Fruit fly (Drosophila melanogaster) whole organism, embryonic: Measurements from ENCODE around the gene sosie.
A peak's percentile ranks its signal among the peaks of the same experiment; 100 is the strongest.

ENCODE experiments used
- Abd-B ChIP-seq: fragments of 200-800 bp; sonication (Bioruptor generic); optimal IDR thresholded peaks from 2 replicates; lab custom pipeline; 2018; ENCODE audit warnings: missing biosample characterization, mild to moderate bottlenecking, missing genetic modification characterization, moderate library complexity
- Adf1 ChIP-seq: fragments of 200-800 bp; sonication (Bioruptor generic); IDR thresholded peaks from 2 replicates; pipeline ENCODE4 v1.3.6; 2022; ENCODE audit warnings: missing biosample characterization, missing genetic modification characterization
- Asciz ChIP-seq: fragments of 200-800 bp; sonication (Bioruptor generic); optimal IDR thresholded peaks from 2 replicates; lab custom pipeline; 2017; ENCODE audit warnings: missing biosample characterization, mild to moderate bottlenecking, missing genetic modification characterization, missing genetic modification reagents
- Atf-2 ChIP-seq: fragments of 200-800 bp; sonication (Bioruptor generic); optimal IDR thresholded peaks from 2 replicates; lab custom pipeline; 2016; ENCODE audit warnings: missing biosample characterization, missing genetic modification characterization
- CG10209 ChIP-seq: fragments of 200-800 bp; sonication (Bioruptor generic); optimal IDR thresholded peaks from 3 replicates; lab custom pipeline; 2017; ENCODE audit warnings: missing biosample characterization, mild to moderate bottlenecking, missing genetic modification characterization, missing genetic modification reagents
- CG11696 ChIP-seq: fragments of 200-800 bp; sonication (Bioruptor generic); IDR thresholded peaks from 2 replicates; pipeline ENCODE4 v1.3.6; 2022; ENCODE audit warnings: missing biosample characterization, missing genetic modification characterization
- CG12299 ChIP-seq: fragments of 200-800 bp; sonication (Bioruptor generic); optimal IDR thresholded peaks from 2 replicates; lab custom pipeline; 2018; ENCODE audit warnings: missing biosample characterization, mild to moderate bottlenecking, missing genetic modification characterization
- CG12659 ChIP-seq: fragments of 200-800 bp; sonication (Bioruptor generic); optimal IDR thresholded peaks from 3 replicates; lab custom pipeline; 2017; ENCODE audit warnings: mild to moderate bottlenecking, missing biosample characterization, missing genetic modification reagents, missing genetic modification characterization
- CG12769 ChIP-seq: fragments of 200-800 bp; sonication (Bioruptor generic); optimal IDR thresholded peaks from 2 replicates; lab custom pipeline; 2019; ENCODE audit warnings: missing biosample characterization, mild to moderate bottlenecking, missing genetic modification characterization, moderate library complexity
- CG14710 ChIP-seq: fragments of 200-800 bp; sonication (Bioruptor generic); optimal IDR thresholded peaks from 3 replicates; lab custom pipeline; 2019; ENCODE audit warnings: missing biosample characterization, mild to moderate bottlenecking, missing genetic modification characterization, moderate library complexity
- CG15479 ChIP-seq: fragments of 200-800 bp; sonication (Bioruptor generic); optimal IDR thresholded peaks from 3 replicates; lab custom pipeline; 2019; ENCODE audit warnings: missing biosample characterization, mild to moderate bottlenecking, missing genetic modification characterization, moderate library complexity
- CG16779 ChIP-seq: fragments of 200-800 bp; sonication (Bioruptor generic); IDR thresholded peaks from 2 replicates; pipeline ENCODE4 v1.3.6; 2022; ENCODE audit warnings: missing biosample characterization, missing genetic modification characterization
- CG18011 ChIP-seq: fragments of 200-800 bp; sonication (Bioruptor generic); optimal IDR thresholded peaks from 2 replicates; lab custom pipeline; 2017; ENCODE audit warnings: missing biosample characterization, missing genetic modification characterization, mild to moderate bottlenecking, moderate library complexity, missing genotype
- CG18619 ChIP-seq: fragments of 200-800 bp; sonication (Bioruptor generic); optimal IDR thresholded peaks from 3 replicates; lab custom pipeline; 2017; ENCODE audit warnings: missing biosample characterization, mild to moderate bottlenecking, missing genetic modification characterization
- CG3065 ChIP-seq: fragments of 200-800 bp; sonication (Bioruptor generic); optimal IDR thresholded peaks from 2 replicates; lab custom pipeline; 2016; ENCODE audit warnings: missing biosample characterization, missing genetic modification characterization
- CG3995 ChIP-seq: fragments of 200-800 bp; sonication (Bioruptor generic); optimal IDR thresholded peaks from 3 replicates; lab custom pipeline; 2016; ENCODE audit warnings: missing biosample characterization, missing genetic modification characterization
- CG4404 ChIP-seq: fragments of 200-800 bp; sonication (Bioruptor generic); IDR thresholded peaks from 2 replicates; pipeline ENCODE4 v1.3.6; 2022; ENCODE audit warnings: missing biosample characterization, missing genetic modification characterization
- CG7271 ChIP-seq: fragments of 200-800 bp; sonication (Bioruptor generic); optimal IDR thresholded peaks from 2 replicates; lab custom pipeline; 2018; ENCODE audit warnings: missing biosample characterization, mild to moderate bottlenecking, missing genetic modification characterization, moderate library complexity
- CG8089 ChIP-seq: fragments of 200-800 bp; sonication (Bioruptor generic); optimal IDR thresholded peaks from 3 replicates; lab custom pipeline; 2016; ENCODE audit warnings: missing biosample characterization, missing genetic modification characterization
- CG9932 ChIP-seq: fragments of 200-800 bp; sonication (Bioruptor generic); IDR thresholded peaks from 2 replicates; pipeline ENCODE4 v1.3.6; 2022; ENCODE audit warnings: missing biosample characterization, missing genetic modification characterization
- Dip2 ChIP-seq: fragments of 200-800 bp; sonication (Bioruptor generic); IDR thresholded peaks from 2 replicates; pipeline ENCODE4 v1.3.6; 2022; ENCODE audit warnings: missing biosample characterization, missing genetic modification characterization
- Fer1 ChIP-seq: fragments of 200-800 bp; sonication (Bioruptor generic); optimal IDR thresholded peaks from 2 replicates; lab custom pipeline; 2017; ENCODE audit warnings: missing biosample characterization, mild to moderate bottlenecking, missing genetic modification characterization
- Fer3 ChIP-seq: fragments of 200-800 bp; sonication (Bioruptor generic); optimal IDR thresholded peaks from 2 replicates; lab custom pipeline; 2018; ENCODE audit warnings: missing biosample characterization, mild to moderate bottlenecking, missing genetic modification characterization, moderate library complexity
- HLH4C ChIP-seq: fragments of 200-800 bp; sonication (Bioruptor generic); IDR thresholded peaks from 3 replicates; pipeline ENCODE4 v1.3.6; 2022; ENCODE audit warnings: missing biosample characterization, missing genetic modification characterization; ENCODE audit not compliant: partially characterized antibody
- Hsf ChIP-seq: fragments of 200-800 bp; sonication (Bioruptor generic); optimal IDR thresholded peaks from 3 replicates; lab custom pipeline; 2016; ENCODE audit warnings: missing biosample characterization, missing genetic modification characterization
- Lpt ChIP-seq: fragments of >200 bp; optimal IDR thresholded peaks from 2 replicates; lab custom pipeline; 2018; ENCODE audit warnings: missing biosample characterization, missing genetic modification characterization
- MTF-1 ChIP-seq: fragments of 200-800 bp; sonication (Bioruptor generic); optimal IDR thresholded peaks from 2 replicates; lab custom pipeline; 2018; ENCODE audit warnings: missing biosample characterization, mild to moderate bottlenecking, missing genetic modification characterization, borderline replicate concordance
- Mes4 ChIP-seq: fragments of 200-800 bp; sonication (Bioruptor generic); optimal IDR thresholded peaks from 2 replicates; lab custom pipeline; 2016; ENCODE audit warnings: missing biosample characterization, missing genetic modification characterization
- NC2β ChIP-seq: fragments of 200-800 bp; sonication (Bioruptor generic); optimal IDR thresholded peaks from 2 replicates; lab custom pipeline; 2016; ENCODE audit warnings: missing biosample characterization, missing genetic modification characterization
- Nf-YC ChIP-seq: fragments of 200-800 bp; optimal IDR thresholded peaks from 3 replicates; lab custom pipeline; 2019; ENCODE audit warnings: missing biosample characterization, mild to moderate bottlenecking, missing genetic modification characterization, moderate library complexity
- Rfx ChIP-seq: fragments of 200-800 bp; sonication (Bioruptor generic); IDR thresholded peaks from 2 replicates; pipeline ENCODE4 v1.3.6; 2022; ENCODE audit warnings: missing biosample characterization, missing genetic modification characterization
- Rx ChIP-seq: fragments of 200-800 bp; sonication (Bioruptor generic); IDR thresholded peaks from 2 replicates; pipeline ENCODE4 v1.3.6; 2022; ENCODE audit warnings: missing biosample characterization, missing genetic modification characterization
- Stat92E ChIP-seq, 3 experiments: fragments of >200 bp in 2 of 3; fragments of 200-800 bp in 1 of 3; sonication (Bioruptor generic) in 1 of 3; optimal IDR thresholded peaks; 2 replicates each; lab custom pipeline; 2017 to 2019; ENCODE audit warnings: missing biosample characterization in 3 of 3, missing genetic modification characterization in 3 of 3, mild to moderate bottlenecking in 1 of 3, moderate library complexity in 1 of 3
- Xrp1 ChIP-seq: fragments of 200-800 bp; sonication (Bioruptor generic); IDR thresholded peaks from 2 replicates; pipeline ENCODE4 v1.3.6; 2022; ENCODE audit warnings: missing biosample characterization, missing genetic modification characterization
- cg ChIP-seq: fragments of 200-800 bp; sonication (Bioruptor generic); optimal IDR thresholded peaks from 3 replicates; lab custom pipeline; 2019; ENCODE audit warnings: missing biosample characterization, mild to moderate bottlenecking, missing genetic modification characterization, moderate library complexity
- crol ChIP-seq: fragments of 200-800 bp; sonication (Bioruptor generic); IDR thresholded peaks from 2 replicates; pipeline ENCODE4 v1.3.6; 2022; ENCODE audit warnings: missing biosample characterization, missing genetic modification characterization
- disco-r ChIP-seq: fragments of 200-800 bp; sonication (Bioruptor generic); optimal IDR thresholded peaks from 2 replicates; lab custom pipeline; 2016; ENCODE audit warnings: missing biosample characterization, missing genetic modification characterization
- dpn ChIP-seq, 2 experiments: fragments of 200-800 bp; sonication (Bioruptor generic); optimal IDR thresholded peaks; 3 replicates each; lab custom pipeline; 2016; ENCODE audit warnings: missing biosample characterization in 2 of 2, missing genetic modification characterization in 2 of 2
- esg ChIP-seq: fragments of 200-800 bp; sonication (Bioruptor generic); conservative IDR thresholded peaks from 2 replicates; pipeline ENCODE4 v1.3.6; 2022; ENCODE audit warnings: missing biosample characterization, missing genetic modification characterization
- hb ChIP-seq: fragments of 200-800 bp; sonication (Bioruptor generic); IDR thresholded peaks from 3 replicates; pipeline ENCODE4 v1.3.6; 2022; ENCODE audit warnings: missing biosample characterization, missing genetic modification characterization; ENCODE audit not compliant: partially characterized antibody
- lilli ChIP-seq: fragments of 200-800 bp; sonication (Bioruptor generic); optimal IDR thresholded peaks from 3 replicates; lab custom pipeline; 2016; ENCODE audit warnings: missing biosample characterization, missing genetic modification characterization
- lola ChIP-seq, 3 experiments: fragments of >200 bp in 2 of 3; fragments of 200-800 bp in 1 of 3; sonication (Bioruptor generic) in 1 of 3; optimal IDR thresholded peaks; 2 replicates each; lab custom pipeline; 2017 to 2019; ENCODE audit warnings: missing biosample characterization in 3 of 3, missing genetic modification characterization in 3 of 3, mild to moderate bottlenecking in 1 of 3, moderate library complexity in 1 of 3
- nom ChIP-seq: fragments of 200-800 bp; sonication (Bioruptor generic); optimal IDR thresholded peaks from 2 replicates; lab custom pipeline; 2017; ENCODE audit warnings: missing biosample characterization, missing genetic modification characterization, mild to moderate bottlenecking, moderate library complexity, missing genetic modification reagents
- repo ChIP-seq: fragments of 200-800 bp; sonication (Bioruptor generic); optimal IDR thresholded peaks from 2 replicates; lab custom pipeline; 2016; ENCODE audit warnings: missing biosample characterization, missing genetic modification characterization
- sna ChIP-seq: fragments of 200-800 bp; sonication (Bioruptor generic); IDR thresholded peaks from 2 replicates; pipeline ENCODE4 v1.3.6; 2022; ENCODE audit warnings: missing biosample characterization, missing genetic modification characterization; ENCODE audit not compliant: partially characterized antibody
- tap ChIP-seq: fragments of 200-800 bp; optimal IDR thresholded peaks from 3 replicates; lab custom pipeline; 2019; ENCODE audit warnings: missing biosample characterization, mild to moderate bottlenecking, missing genetic modification characterization, moderate library complexity
- trem ChIP-seq: fragments of 200-800 bp; optimal IDR thresholded peaks from 3 replicates; lab custom pipeline; 2019; ENCODE audit warnings: missing biosample characterization, mild to moderate bottlenecking, missing genetic modification characterization, moderate library complexity
- unpg ChIP-seq: fragments of 200-800 bp; sonication (Bioruptor generic); optimal IDR thresholded peaks from 3 replicates; lab custom pipeline; 2018; ENCODE audit warnings: missing biosample characterization, mild to moderate bottlenecking, missing genetic modification characterization, moderate library complexity

Gene sosie

dm6 chr3R:24810844-24811625 is 22.7 kb upstream of the sosie start (continued):
- peak; percentile 54 for TF ChIP-seq disco-r (GFP tag; lab: Kevin White, UChicago)
- peak; percentile 96 for TF ChIP-seq CG12769 (tag; lab: Kevin White, UChicago)
- peak; percentile 90 for TF ChIP-seq Fer3
- TF ChIP-seq trem (tag; lab: Kevin White, UChicago), result peak; percentile 27
- no peak for TF ChIP-seq CG3065 (GFP tag; lab: Kevin White, UChicago)
- peak; percentile 47; the same call in 1 of the 2 replicates for TF ChIP-seq Dip2 (GFP tag; lab: Robert Waterston, UW)
- peak; percentile 92 for TF ChIP-seq CG12659 (GFP tag; lab: Kevin White, UChicago)
- TF ChIP-seq CG11696 (GFP tag; lab: Robert Waterston, UW), result peak; percentile 88
- TF ChIP-seq unpg, result peak; percentile 90
- peak; percentile 90 for TF ChIP-seq tap
- TF ChIP-seq dpn (GFP tag; optimal IDR thresholded peaks at IDR 0.05; lab: Kevin White, UChicago), result peak; percentile 84 to 93
- TF ChIP-seq Nf-YC (tag; lab: Kevin White, UChicago), result peak; percentile 72
- TF ChIP-seq CG3995 (GFP tag; lab: Kevin White, UChicago), result peak; percentile 54
- peak; percentile 73 for TF ChIP-seq CG12299 (tag; lab: Kevin White, UChicago)
- peak; percentile 65 for TF ChIP-seq Adf1 (GFP tag; lab: Robert Waterston, UW)
- TF ChIP-seq CG15479 (GFP tag; lab: Kevin White, UChicago), result no peak
- TF ChIP-seq crol (GFP tag; lab: Robert Waterston, UW), result 0 out of 2 replicates have a peak, but pooled peaks have one; percentile 21
- TF ChIP-seq CG7271 (tag; lab: Kevin White, UChicago), result no peak
- TF ChIP-seq Fer1 (GFP tag; lab: Kevin White, UChicago), result peak; percentile 88
- TF ChIP-seq Mes4 (GFP tag; lab: Kevin White, UChicago), result peak; percentile 77
- peak; percentile 86 for TF ChIP-seq CG10209 (GFP tag; lab: Kevin White, UChicago)
- TF ChIP-seq CG16779 (GFP tag; lab: Robert Waterston, UW), result peak; percentile 78
- peak; percentile 73 for TF ChIP-seq NC2β
- peak in 1 of 3 experiments; percentile 38 for TF ChIP-seq lola (GFP tag; optimal IDR thresholded peaks at IDR 0.05; lab: Kevin White, UChicago)
- peak; percentile 86 for TF ChIP-seq CG18619 (GFP tag; lab: Kevin White, UChicago)
- peak; percentile 88 for TF ChIP-seq esg (GFP tag; lab: Robert Waterston, UW)
- peak; percentile 79 for TF ChIP-seq Rx
- peak; percentile 78 for TF ChIP-seq MTF-1
- peak; percentile 95 for TF ChIP-seq Rfx (GFP tag; lab: Robert Waterston, UW)
- peak; percentile 58 for TF ChIP-seq CG14710 (tag; lab: Kevin White, UChicago)
- peak; percentile 67 for TF ChIP-seq CG18011 (GFP tag; lab: Kevin White, UChicago)
- TF ChIP-seq sna, result no peak
- TF ChIP-seq Stat92E (GFP tag; optimal IDR thresholded peaks at IDR 0.05; lab: Kevin White, UChicago), result peak in 1 of 3 experiments; percentile 6
- TF ChIP-seq Asciz (GFP tag; lab: Kevin White, UChicago), result peak; percentile 79
- TF ChIP-seq Lpt, result no peak
- TF ChIP-seq CG9932 (GFP tag; lab: Robert Waterston, UW), result peak; percentile 88
- TF ChIP-seq hb (GFP tag; lab: Robert Waterston, UW), result no peak
- peak; percentile 74 for TF ChIP-seq CG8089 (GFP tag; lab: Kevin White, UChicago)
- TF ChIP-seq Atf-2 (GFP tag; lab: Kevin White, UChicago), result peak; percentile 63
- no peak for TF ChIP-seq Abd-B (GFP tag; lab: Kevin White, UChicago)
- TF ChIP-seq CG4404 (GFP tag; lab: Robert Waterston, UW), result peak; percentile 61
- TF ChIP-seq Hsf (GFP tag; lab: Kevin White, UChicago), result peak; percentile 88
- TF ChIP-seq lilli (GFP tag; lab: Kevin White, UChicago), result peak; percentile 92
- no peak for TF ChIP-seq HLH4C (GFP tag; lab: Robert Waterston, UW)
- peak; percentile 78 for TF ChIP-seq repo (GFP tag; lab: Kevin White, UChicago)
- no peak for TF ChIP-seq cg (GFP tag; lab: Kevin White, UChicago)
- peak; percentile 19 for TF ChIP-seq nom (GFP tag; lab: Kevin White, UChicago)
- peak; percentile 90 for TF ChIP-seq Xrp1 (GFP tag; lab: Robert Waterston, UW)
